Fruit fly (Drosophila melanogaster) whole organism, embryonic: ENCODE results near the gene pyd.

Experiments used
- Antp ChIP-seq: fragments of 200-800 bp; sonication (Bioruptor generic); optimal IDR thresholded peaks from 3 replicates; lab custom pipeline; 2016; ENCODE audit warnings: missing biosample characterization, missing genetic modification characterization
- Asciz ChIP-seq: fragments of 200-800 bp; sonication (Bioruptor generic); optimal IDR thresholded peaks from 2 replicates; lab custom pipeline; 2017; ENCODE audit warnings: missing biosample characterization, mild to moderate bottlenecking, missing genetic modification characterization, missing genetic modification reagents
- Atf-2 ChIP-seq: fragments of 200-800 bp; sonication (Bioruptor generic); optimal IDR thresholded peaks from 2 replicates; lab custom pipeline; 2016; ENCODE audit warnings: missing biosample characterization, missing genetic modification characterization
- Awh ChIP-seq: fragments of 200-800 bp; sonication (Bioruptor generic); IDR thresholded peaks from 2 replicates; pipeline ENCODE4, ENCODE4 v1.3.6; 2022; ENCODE audit warnings: missing biosample characterization, missing genetic modification characterization
- CG10543 ChIP-seq: fragments of 200-800 bp; sonication (Bioruptor generic); optimal IDR thresholded peaks from 3 replicates; lab custom pipeline; 2017; ENCODE audit warnings: missing biosample characterization, mild to moderate bottlenecking, missing genetic modification characterization, moderate library complexity
- CG11723 ChIP-seq: fragments of 200-800 bp; sonication (Bioruptor generic); optimal IDR thresholded peaks from 2 replicates; lab custom pipeline; 2017; ENCODE audit warnings: missing biosample characterization, mild to moderate bottlenecking, missing genetic modification characterization
- CG12744 ChIP-seq: fragments of 200-800 bp; sonication (Bioruptor generic); optimal IDR thresholded peaks from 2 replicates; lab custom pipeline; 2016; ENCODE audit warnings: missing biosample characterization, missing genetic modification characterization
- CG15479 ChIP-seq: fragments of 200-800 bp; sonication (Bioruptor generic); optimal IDR thresholded peaks from 3 replicates; lab custom pipeline; 2019; ENCODE audit warnings: missing biosample characterization, mild to moderate bottlenecking, missing genetic modification characterization, moderate library complexity
- CG15514 ChIP-seq: fragments of 200-800 bp; sonication (Bioruptor generic); optimal IDR thresholded peaks from 3 replicates; lab custom pipeline; 2017; ENCODE audit warnings: missing biosample characterization, missing genetic modification characterization, mild to moderate bottlenecking, moderate library complexity, missing genetic modification reagents
- CG18011 ChIP-seq: fragments of 200-800 bp; sonication (Bioruptor generic); optimal IDR thresholded peaks from 2 replicates; lab custom pipeline; 2017; ENCODE audit warnings: missing biosample characterization, missing genetic modification characterization, mild to moderate bottlenecking, moderate library complexity, missing genotype
- CG32767 ChIP-seq: fragments of 200-800 bp; sonication (Bioruptor generic); IDR thresholded peaks from 2 replicates; pipeline ENCODE4 v1.3.6; 2022; ENCODE audit warnings: missing biosample characterization, missing genetic modification characterization
- CG4854 ChIP-seq: fragments of 200-800 bp; sonication (Bioruptor generic); optimal IDR thresholded peaks from 2 replicates; lab custom pipeline; 2016; ENCODE audit warnings: missing biosample characterization, missing genetic modification characterization, inconsistent platforms
- CG6272 ChIP-seq: fragments of 200-800 bp; sonication (Bioruptor generic); IDR thresholded peaks from 2 replicates; pipeline ENCODE4 v1.3.6; 2022; ENCODE audit warnings: missing biosample characterization, missing genetic modification characterization
- CG7556 ChIP-seq: fragments of 200-800 bp; sonication (Bioruptor generic); optimal IDR thresholded peaks from 2 replicates; lab custom pipeline; 2017; ENCODE audit warnings: missing biosample characterization, mild to moderate bottlenecking, missing genetic modification characterization
- CG8765 ChIP-seq: fragments of 200-800 bp; sonication (Bioruptor generic); IDR thresholded peaks from 2 replicates; pipeline ENCODE4 v1.3.6; 2022; ENCODE audit warnings: missing biosample characterization, missing genetic modification characterization
- CG9797 ChIP-seq: fragments of 200-800 bp; sonication (Bioruptor generic); optimal IDR thresholded peaks from 3 replicates; lab custom pipeline; 2018; ENCODE audit warnings: missing biosample characterization, mild to moderate bottlenecking, missing genetic modification characterization
- Dek ChIP-seq: fragments of 200-800 bp; sonication (Bioruptor generic); optimal IDR thresholded peaks from 3 replicates; lab custom pipeline; 2019; ENCODE audit warnings: missing biosample characterization, mild to moderate bottlenecking, missing genetic modification characterization, moderate library complexity
- Dfd ChIP-seq, 2 experiments: fragments of >200 bp; optimal IDR thresholded peaks; 2 replicates each; lab custom pipeline; 2017; ENCODE audit warnings: missing biosample characterization in 2 of 2, missing genetic modification characterization in 2 of 2
- Dip3 ChIP-seq: fragments of 200-800 bp; sonication (Bioruptor generic); optimal IDR thresholded peaks from 3 replicates; lab custom pipeline; 2016; ENCODE audit warnings: missing biosample characterization, missing genetic modification characterization
- H15 ChIP-seq: fragments of 200-800 bp; sonication (Bioruptor generic); IDR thresholded peaks from 3 replicates; pipeline ENCODE4 v1.3.6; 2022; ENCODE audit warnings: missing biosample characterization, missing genetic modification characterization
- MTF-1 ChIP-seq: fragments of 200-800 bp; sonication (Bioruptor generic); optimal IDR thresholded peaks from 2 replicates; lab custom pipeline; 2018; ENCODE audit warnings: missing biosample characterization, mild to moderate bottlenecking, missing genetic modification characterization, borderline replicate concordance
- Pdp1 ChIP-seq, 2 experiments: fragments of 200-800 bp; sonication (Bioruptor generic); optimal IDR thresholded peaks; 3 replicates each; lab custom pipeline; 2016; ENCODE audit warnings: missing biosample characterization in 2 of 2, missing genetic modification characterization in 2 of 2, mild to moderate bottlenecking in 1 of 2, moderate library complexity in 1 of 2
- Trl ChIP-seq, 3 experiments: fragments of >200 bp in 2 of 3; fragments of 200-800 bp in 1 of 3; sonication (Bioruptor generic) in 1 of 3; optimal IDR thresholded peaks; 2 replicates in 1 of 3; 3 replicates in 2 of 3; lab custom pipeline; 2016 to 2017; ENCODE audit warnings: missing biosample characterization in 1 of 3, missing genetic modification characterization in 1 of 3
- YL-1 ChIP-seq: fragments of 200-800 bp; sonication (Bioruptor generic); optimal IDR thresholded peaks from 3 replicates; lab custom pipeline; 2017; ENCODE audit warnings: missing biosample characterization, mild to moderate bottlenecking, missing genetic modification characterization
- ac ChIP-seq: fragments of 200-800 bp; sonication (Bioruptor generic); optimal IDR thresholded peaks from 3 replicates; lab custom pipeline; 2017; ENCODE audit warnings: missing biosample characterization, mild to moderate bottlenecking, missing genetic modification characterization
- aop ChIP-seq: fragments of 200-800 bp; sonication (Bioruptor generic); IDR thresholded peaks from 2 replicates; pipeline ENCODE4 v1.3.6; 2022; ENCODE audit warnings: missing biosample characterization, missing genetic modification characterization
- chinmo ChIP-seq: fragments of 200-800 bp; sonication (Bioruptor generic); IDR thresholded peaks from 4 replicates; pipeline ENCODE4 v1.3.6; 2022; ENCODE audit warnings: missing biosample characterization, missing genetic modification characterization; ENCODE audit not compliant: partially characterized antibody
- cwo ChIP-seq: fragments of 200-800 bp; sonication (Bioruptor generic); optimal IDR thresholded peaks from 3 replicates; lab custom pipeline; 2017; ENCODE audit warnings: missing biosample characterization, missing genetic modification characterization, mild to moderate bottlenecking, moderate library complexity, missing genetic modification reagents
- disco-r ChIP-seq: fragments of 200-800 bp; sonication (Bioruptor generic); optimal IDR thresholded peaks from 2 replicates; lab custom pipeline; 2016; ENCODE audit warnings: missing biosample characterization, missing genetic modification characterization
- en ChIP-seq: fragments of 200-800 bp; sonication (Bioruptor generic); optimal IDR thresholded peaks from 2 replicates; lab custom pipeline; 2016; ENCODE audit warnings: missing biosample characterization, missing genetic modification characterization
- fd64A ChIP-seq: fragments of 200-800 bp; sonication (Bioruptor generic); optimal IDR thresholded peaks from 3 replicates; lab custom pipeline; 2018; ENCODE audit warnings: missing biosample characterization, mild to moderate bottlenecking, missing genetic modification characterization
- fu2 ChIP-seq: fragments of 200-800 bp; sonication (Bioruptor generic); optimal IDR thresholded peaks from 2 replicates; lab custom pipeline; 2016; ENCODE audit warnings: missing biosample characterization, missing genetic modification characterization
- gt ChIP-seq: fragments of 200-800 bp; sonication (Bioruptor generic); IDR thresholded peaks from 2 replicates; pipeline ENCODE4 v1.3.6; 2022; ENCODE audit warnings: missing biosample characterization, missing genetic modification characterization
- ham ChIP-seq: fragments of 200-800 bp; sonication (Bioruptor generic); IDR thresholded peaks from 2 replicates; pipeline ENCODE4 v1.3.6; 2022; ENCODE audit warnings: missing biosample characterization, missing genetic modification characterization
- klu ChIP-seq: fragments of 200-800 bp; sonication (Bioruptor generic); IDR thresholded peaks from 2 replicates; pipeline ENCODE4 v1.3.6; 2022; ENCODE audit warnings: missing biosample characterization, missing genetic modification characterization
- lab ChIP-seq: fragments of 200-800 bp; sonication (Bioruptor generic); optimal IDR thresholded peaks from 3 replicates; lab custom pipeline; 2017; ENCODE audit warnings: missing biosample characterization, missing genetic modification characterization, mild to moderate bottlenecking, moderate library complexity, missing genetic modification reagents
- lbe ChIP-seq: fragments of 200-800 bp; sonication (Bioruptor generic); optimal IDR thresholded peaks from 2 replicates; lab custom pipeline; 2016; ENCODE audit warnings: missing biosample characterization, mild to moderate bottlenecking, missing genetic modification characterization
- maf-S ChIP-seq: fragments of 200-800 bp; sonication (Bioruptor generic); optimal IDR thresholded peaks from 2 replicates; lab custom pipeline; 2016; ENCODE audit warnings: missing biosample characterization, missing genetic modification characterization
- oc ChIP-seq: fragments of 200-800 bp; sonication (Bioruptor generic); optimal IDR thresholded peaks from 2 replicates; lab custom pipeline; 2018; ENCODE audit warnings: missing biosample characterization, mild to moderate bottlenecking, missing genetic modification characterization, moderate library complexity
- pb ChIP-seq: fragments of 200-800 bp; sonication (Bioruptor generic); optimal IDR thresholded peaks from 3 replicates; lab custom pipeline; 2016; ENCODE audit warnings: missing biosample characterization, missing genetic modification characterization
- pzg ChIP-seq: fragments of 200-800 bp; sonication (Bioruptor generic); optimal IDR thresholded peaks from 3 replicates; lab custom pipeline; 2018; ENCODE audit warnings: missing biosample characterization, mild to moderate bottlenecking, missing genetic modification characterization, moderate library complexity
- ro ChIP-seq: fragments of 200-800 bp; sonication (Bioruptor generic); IDR thresholded peaks from 2 replicates; pipeline ENCODE4 v1.3.6; 2022; ENCODE audit warnings: missing biosample characterization, missing genetic modification characterization
- sisA ChIP-seq: fragments of 200-800 bp; sonication (Bioruptor generic); IDR thresholded peaks from 2 replicates; pipeline ENCODE4 v1.3.6; 2022; ENCODE audit warnings: missing biosample characterization, missing genetic modification characterization
- tap ChIP-seq: fragments of 200-800 bp; optimal IDR thresholded peaks from 3 replicates; lab custom pipeline; 2019; ENCODE audit warnings: missing biosample characterization, mild to moderate bottlenecking, missing genetic modification characterization, moderate library complexity
- twi ChIP-seq: fragments of 200-800 bp; optimal IDR thresholded peaks from 2 replicates; lab custom pipeline; 2019; ENCODE audit warnings: missing biosample characterization, mild to moderate bottlenecking, missing genetic modification characterization, moderate library complexity
- tx ChIP-seq: fragments of 200-800 bp; sonication (Bioruptor generic); optimal IDR thresholded peaks from 2 replicates; lab custom pipeline; 2016; ENCODE audit warnings: missing biosample characterization, missing genetic modification characterization
- z ChIP-seq: fragments of 200-800 bp; sonication (Bioruptor generic); IDR thresholded peaks from 3 replicates; pipeline ENCODE4 v1.3.6; 2022; ENCODE audit warnings: missing biosample characterization, missing genetic modification characterization
- zfh2 ChIP-seq: fragments of 200-800 bp; sonication (Bioruptor generic); optimal IDR thresholded peaks from 2 replicates; lab custom pipeline; 2016; ENCODE audit warnings: missing biosample characterization, missing genetic modification characterization

pyd gene

dm6 chr3R:8938494-8939404, 7.1 kb upstream of the pyd start, which contains the start of gene ScsbetaA (continued):
- TF ChIP-seq tx: no peak
- TF ChIP-seq maf-S (GFP tag; lab: Kevin White, UChicago): no peak
- TF ChIP-seq sisA (GFP tag; lab: Robert Waterston, UW): no peak
- TF ChIP-seq CG18011 (GFP tag; lab: Kevin White, UChicago): no peak
- TF ChIP-seq Pdp1 (GFP tag; optimal IDR thresholded peaks at IDR 0.05; lab: Kevin White, UChicago): peak in 1 of 2 experiments; percentile 99
- TF ChIP-seq Dek: peak; percentile 48
- TF ChIP-seq tap (tag; lab: Kevin White, UChicago): no peak
- no peak for TF ChIP-seq CG11723 (GFP tag; lab: Kevin White, UChicago)
- TF ChIP-seq CG10543 (GFP tag; lab: Kevin White, UChicago): peak; percentile 55
- TF ChIP-seq gt (GFP tag; lab: Robert Waterston, UW): no peak
- peak; percentile 97 for TF ChIP-seq CG15514 (GFP tag; lab: Kevin White, UChicago)
- no peak for TF ChIP-seq CG32767 (GFP tag; lab: Robert Waterston, UW)
- TF ChIP-seq Atf-2: no peak
- TF ChIP-seq CG7556 (GFP tag; lab: Kevin White, UChicago): no peak
- TF ChIP-seq Trl (optimal IDR thresholded peaks at IDR 0.05; lab: Kevin White, UChicago): peak in 1 of 2 experiments; percentile 56
- TF ChIP-seq Trl (GFP tag; optimal IDR thresholded peaks at IDR 0.05; lab: Kevin White, UChicago): no peak
- TF ChIP-seq chinmo (GFP tag; lab: Robert Waterston, UW): peak; percentile 86
- TF ChIP-seq zfh2 (GFP tag; lab: Kevin White, UChicago): peak; percentile 4
- TF ChIP-seq CG8765 (GFP tag; lab: Robert Waterston, UW): no peak
- TF ChIP-seq Dfd (GFP tag; optimal IDR thresholded peaks at IDR 0.05; lab: Kevin White, UChicago): no peak
- TF ChIP-seq ro (GFP tag; lab: Robert Waterston, UW): no peak
- no peak for TF ChIP-seq z
- no peak for TF ChIP-seq disco-r (GFP tag; lab: Kevin White, UChicago)
- no peak for TF ChIP-seq aop (GFP tag; lab: Robert Waterston, UW)
- peak; percentile 42; the same call in 1 of the 2 replicates for TF ChIP-seq CG6272 (GFP tag; lab: Robert Waterston, UW)
- TF ChIP-seq Dip3: peak; percentile 1
- TF ChIP-seq lab (GFP tag; lab: Kevin White, UChicago): no peak
- no peak for TF ChIP-seq CG15479 (GFP tag; lab: Kevin White, UChicago)
- TF ChIP-seq ac: no peak
- no peak for TF ChIP-seq klu (GFP tag; lab: Robert Waterston, UW)
- no peak for TF ChIP-seq twi (tag; lab: Kevin White, UChicago)
- peak; percentile 9 for TF ChIP-seq CG9797 (GFP tag; lab: Kevin White, UChicago)
- peak; percentile 11 for TF ChIP-seq lbe (GFP tag; lab: Kevin White, UChicago)
- TF ChIP-seq CG4854: no peak
- no peak for TF ChIP-seq CG12744 (GFP tag; lab: Kevin White, UChicago)
- TF ChIP-seq oc (tag; lab: Kevin White, UChicago): no peak
- TF ChIP-seq pb (GFP tag; lab: Kevin White, UChicago): no peak
- no peak for TF ChIP-seq fd64A (GFP tag; lab: Kevin White, UChicago)
- no peak for TF ChIP-seq Asciz (GFP tag; lab: Kevin White, UChicago)
- TF ChIP-seq cwo: peak; percentile 63
- no peak for TF ChIP-seq ham (GFP tag; lab: Robert Waterston, UW)
- no peak for TF ChIP-seq MTF-1 (GFP tag; lab: Kevin White, UChicago)
- no peak for TF ChIP-seq H15 (GFP tag; lab: Robert Waterston, UW)
- no peak for TF ChIP-seq en (GFP tag; lab: Kevin White, UChicago)
- TF ChIP-seq pzg (GFP tag; lab: Kevin White, UChicago): peak; percentile 94
- no peak for TF ChIP-seq fu2
- peak; percentile 34; the same call in 1 of the 2 replicates for TF ChIP-seq Awh (GFP tag; lab: Robert Waterston, UW)
- TF ChIP-seq YL-1 (GFP tag; lab: Kevin White, UChicago): peak; percentile 67
- TF ChIP-seq Antp: no peak
